Fruit fly (Drosophila melanogaster) Kc167 (cell line): ENCODE results near the gene daw.

Experiments used
- Sin3A ChIP-seq: fragments of >200 bp; optimal IDR thresholded peaks from 2 replicates; lab custom pipeline; 2018; ENCODE audit warnings: missing external identifiers
- psq ChIP-seq: fragments of >200 bp; optimal IDR thresholded peaks from 2 replicates; lab custom pipeline; 2017; ENCODE audit warnings: missing external identifiers
- ttk ChIP-seq: sonication (Bioruptor generic); optimal IDR thresholded peaks from 2 replicates; lab custom pipeline; 2017; ENCODE audit warnings: missing external identifiers

- TF ChIP-seq Sin3A (lab: Kevin White, UChicago) (no peak), psq (no peak), ttk (lab: Kevin White, UChicago) (no peak)
Observed at dm6 chr2L:2807597-2807996, 2.5 kb downstream of the daw start.
